Fruit fly (Drosophila melanogaster): ENCODE results near the gene Act5C.

Act5C gene

DNA sequence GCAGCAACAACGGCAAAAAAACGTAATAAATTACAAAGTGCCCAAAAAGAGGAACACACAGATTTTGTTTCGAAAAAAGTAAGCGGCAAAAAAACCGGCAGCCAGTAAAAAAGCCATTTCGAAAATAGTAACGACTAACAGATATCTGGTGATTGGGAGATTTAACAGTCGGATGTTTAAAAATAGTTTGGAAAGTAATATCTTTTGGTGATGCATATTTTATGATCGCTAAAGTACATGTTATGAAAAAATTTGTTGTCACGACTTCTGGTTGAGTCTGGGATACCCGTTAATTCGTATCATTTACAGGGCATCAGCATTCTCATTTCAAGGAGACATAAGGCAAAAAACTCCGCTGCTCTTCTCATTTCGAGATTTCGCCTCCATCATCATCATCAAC is 22.5 kb downstream of the Act5C start (continued):
- TF ChIP-seq nerfin-1 (tag; optimal IDR thresholded peaks at IDR 0.05), result no peak
- 0 out of 3 replicates have a peak, but pooled peaks have one; percentile 21 for TF ChIP-seq Optix (GFP tag; IDR thresholded peaks at IDR 0.05)
- TF ChIP-seq pb (GFP tag; optimal IDR thresholded peaks at IDR 0.05), result no peak
- TF ChIP-seq CG4424 (GFP tag; optimal IDR thresholded peaks at IDR 0.05), result peak; percentile 17
- peak; percentile 37 for TF ChIP-seq CG2120 (GFP tag; optimal IDR thresholded peaks at IDR 0.05)
- TF ChIP-seq Dip3 (GFP tag; optimal IDR thresholded peaks at IDR 0.05), result peak; percentile 13
- 0 out of 3 replicates have a peak, but pooled peaks have one; percentile 43 for TF ChIP-seq CG11456 (GFP tag; IDR thresholded peaks at IDR 0.05)
- no peak for TF ChIP-seq CHES-1-like (GFP tag; optimal IDR thresholded peaks at IDR 0.05)
- no peak for TF ChIP-seq cwo (GFP tag; optimal IDR thresholded peaks at IDR 0.05)
- TF ChIP-seq sens-2 (GFP tag; IDR thresholded peaks at IDR 0.05), result no peak
- TF ChIP-seq CG2116 (GFP tag; optimal IDR thresholded peaks at IDR 0.05), result no peak
- no peak for TF ChIP-seq bcd (GFP tag; optimal IDR thresholded peaks at IDR 0.05)
- no peak for TF ChIP-seq CG4360 (GFP tag; IDR thresholded peaks at IDR 0.05)
- no peak for TF ChIP-seq gcm2 (GFP tag; optimal IDR thresholded peaks at IDR 0.05)
- TF ChIP-seq CG12769 (tag; optimal IDR thresholded peaks at IDR 0.05), result peak; percentile 31
- peak; percentile 8 for TF ChIP-seq Fer3 (tag; optimal IDR thresholded peaks at IDR 0.05)
- TF ChIP-seq ap (GFP tag; IDR thresholded peaks at IDR 0.05), result no peak
- TF ChIP-seq CG11504 (tag; optimal IDR thresholded peaks at IDR 0.05), result peak; percentile 43
- peak; percentile 66; the same call in 1 of the 3 replicates for TF ChIP-seq HLH4C (GFP tag; IDR thresholded peaks at IDR 0.05; ENCODE audit: partially characterized antibody)
- peak; percentile 32 for TF ChIP-seq lbe (GFP tag; optimal IDR thresholded peaks at IDR 0.05)
- TF ChIP-seq Camta (GFP tag; optimal IDR thresholded peaks at IDR 0.05), result no peak
- no peak for TF ChIP-seq prd (optimal IDR thresholded peaks at IDR 0.05)
- peak; percentile 64; the same call in 2 of the 3 replicates for TF ChIP-seq prd (GFP tag; IDR thresholded peaks at IDR 0.05)
- no peak for TF ChIP-seq sim (GFP tag; IDR thresholded peaks at IDR 0.05)
- no peak for TF ChIP-seq twi (tag; optimal IDR thresholded peaks at IDR 0.05)
- TF ChIP-seq Hr51 (GFP tag; optimal IDR thresholded peaks at IDR 0.05), result peak in 1 of 2 experiments; percentile 11
- no peak for TF ChIP-seq gsb-n (tag; optimal IDR thresholded peaks at IDR 0.05)
- no peak for TF ChIP-seq Lpt (GFP tag; optimal IDR thresholded peaks at IDR 0.05)
- 0 out of 3 replicates have a peak, but pooled peaks have one; percentile 11 for TF ChIP-seq mld (GFP tag; IDR thresholded peaks at IDR 0.05; ENCODE audit: partially characterized antibody)
- 0 out of 2 replicates have a peak, but pooled peaks have one; percentile 28 for TF ChIP-seq CG31441 (GFP tag; IDR thresholded peaks at IDR 0.05)
- TF ChIP-seq dysf (GFP tag; IDR thresholded peaks at IDR 0.05), result 0 out of 3 replicates have a peak, but pooled peaks have one; percentile 10
- TF ChIP-seq vnd (GFP tag; IDR thresholded peaks at IDR 0.05; ENCODE audit: partially characterized antibody), result 0 out of 3 replicates have a peak, but pooled peaks have one; percentile 30
- no peak for TF ChIP-seq Sry-δ (GFP tag; optimal IDR thresholded peaks at IDR 0.05)
- no peak for TF ChIP-seq Fer1 (GFP tag; optimal IDR thresholded peaks at IDR 0.05)
- TF ChIP-seq Dp (GFP tag; optimal IDR thresholded peaks at IDR 0.05), result no peak
- no peak for TF ChIP-seq amos (GFP tag; IDR thresholded peaks at IDR 0.05; ENCODE audit: partially characterized antibody)
- no peak for TF ChIP-seq jigr1 (GFP tag; IDR thresholded peaks at IDR 0.05)
- peak; percentile 17; the same call in 1 of the 2 replicates for TF ChIP-seq CG16779 (GFP tag; IDR thresholded peaks at IDR 0.05)
- TF ChIP-seq stc (GFP tag; IDR thresholded peaks at IDR 0.05), result no peak
- TF ChIP-seq CG15696 (tag; optimal IDR thresholded peaks at IDR 0.05), result no peak
- TF ChIP-seq Xrp1 (GFP tag; IDR thresholded peaks at IDR 0.05), result peak; percentile 46; the same call in 1 of the 2 replicates
- no peak for TF ChIP-seq Dbx (GFP tag; IDR thresholded peaks at IDR 0.05)
- TF ChIP-seq chn (GFP tag; optimal IDR thresholded peaks at IDR 0.05), result no peak
- TF ChIP-seq zen (tag; optimal IDR thresholded peaks at IDR 0.05), result no peak
- no peak for TF ChIP-seq CG8290 (GFP tag; optimal IDR thresholded peaks at IDR 0.05)
- TF ChIP-seq CG8290 (tag; optimal IDR thresholded peaks at IDR 0.05), result peak in 1 of 2 experiments; percentile 29
- TF ChIP-seq caup (GFP tag; optimal IDR thresholded peaks at IDR 0.05; ENCODE audit: severe bottlenecking), result peak; percentile 13
- no peak for TF ChIP-seq rib (GFP tag; IDR thresholded peaks at IDR 0.05)
- TF ChIP-seq CG2712 (tag; optimal IDR thresholded peaks at IDR 0.05), result peak; percentile 48
- no peak for TF ChIP-seq Dip2 (GFP tag; IDR thresholded peaks at IDR 0.05)
- peak; percentile 27; the same call in 1 of the 2 replicates for TF ChIP-seq Scr (GFP tag; IDR thresholded peaks at IDR 0.05; ENCODE audit: partially characterized antibody)

All from whole organism, embryonic.